Worm (Caenorhabditis elegans) whole organism, young adult: ENCODE data around the gene C53B7.6.

Experiments
- B0336.3 ChIP-seq: fragments of 200-800 bp; sonication (Bioruptor generic); IDR thresholded peaks from 2 replicates; pipeline ENCODE4 v1.3.6; 2022; ENCODE audit warnings: missing genetic modification characterization, missing compliant biosample characterization
- F57C9.4 ChIP-seq: sonication (generic microtip); optimal IDR thresholded peaks from 2 replicates; lab custom pipeline; 2017; ENCODE audit warnings: mild to moderate bottlenecking, missing genetic modification characterization, missing compliant biosample characterization
- aptf-3 ChIP-seq: fragments of 200-800 bp; sonication (Bioruptor generic); IDR thresholded peaks from 2 replicates; pipeline ENCODE4 v1.3.6; 2022; ENCODE audit warnings: missing genetic modification characterization, missing compliant biosample characterization
- efl-1 ChIP-seq: fragments of 150-350 bp; optimal IDR thresholded peaks from 2 replicates; lab custom pipeline; 2014; ENCODE audit warnings: missing biosample characterization, missing genetic modification reagents, missing genetic modification characterization
- rec-8 ChIP-seq, 2 experiments: sonication (generic microtip); optimal IDR thresholded peaks; 2 replicates each; lab custom pipeline; 2016; ENCODE audit warnings: mild to moderate bottlenecking in 2 of 2, missing genetic modification characterization in 2 of 2, missing genetic modification reagents in 2 of 2, missing genotype in 2 of 2, missing biosample characterization in 1 of 2, missing compliant biosample characterization in 1 of 2, moderate library complexity in 1 of 2
- snpc-4 ChIP-seq, 5 experiments: fragments of 150-350 bp in 1 of 5; sonication (generic microtip) in 4 of 5; optimal IDR thresholded peaks; 2 replicates each; lab custom pipeline; 2014 to 2018; ENCODE audit warnings: missing genetic modification characterization in 5 of 5, missing biosample characterization in 3 of 5, antibody characterized with exemption in 2 of 5, mild to moderate bottlenecking in 2 of 5, missing compliant biosample characterization in 2 of 5, missing genotype in 2 of 5, moderate library complexity in 2 of 5, missing genetic modification reagents in 1 of 5
- sptf-2 ChIP-seq: fragments of 200-800 bp; sonication (Bioruptor generic); optimal IDR thresholded peaks from 2 replicates; lab custom pipeline; 2018; ENCODE audit warnings: mild to moderate bottlenecking, missing genetic modification characterization, missing compliant biosample characterization
- ztf-28 ChIP-seq: fragments of 200-800 bp; sonication (Bioruptor generic); IDR thresholded peaks from 2 replicates; pipeline ENCODE4 v1.3.6; 2022; ENCODE audit warnings: missing genetic modification reagents, missing genetic modification characterization, missing compliant biosample characterization
- ztf-3 ChIP-seq: fragments of 200-800 bp; sonication (Bioruptor generic); optimal IDR thresholded peaks from 2 replicates; lab custom pipeline; 2018; ENCODE audit warnings: mild to moderate bottlenecking, missing genetic modification characterization, missing compliant biosample characterization

DNA sequence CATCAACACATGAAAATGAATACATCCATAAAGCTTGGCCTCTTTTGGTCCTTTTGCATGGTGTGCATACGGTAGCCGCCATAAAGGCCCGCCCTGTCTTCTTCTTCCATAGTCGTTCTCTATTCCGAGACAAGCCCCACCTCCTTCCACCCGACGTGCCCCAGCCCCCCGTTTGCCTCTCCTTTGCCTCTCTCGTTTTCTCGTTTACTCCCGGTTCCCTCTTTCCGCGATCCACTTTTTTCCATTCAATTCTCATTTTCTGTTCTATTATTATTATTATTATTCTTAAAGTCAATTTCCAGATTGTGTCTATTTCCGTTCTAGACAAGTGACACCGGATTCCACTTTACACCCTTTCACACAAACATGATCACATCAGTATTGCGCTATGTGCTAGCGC lies 20.8 kb upstream of the C53B7.6 start, which contains the start of gene unc-6:
- TF ChIP-seq efl-1 (no peak), rec-8 (tag; optimal IDR thresholded peaks at IDR 0.05; lab: Kevin White, UChicago) (no peak), sptf-2 (GFP tag; lab: Kevin White, UChicago) (no peak), ztf-28 (GFP tag; lab: Robert Waterston, UW) (no peak), F57C9.4 (tag; lab: Kevin White, UChicago) (no peak), snpc-4 (GFP tag; optimal IDR thresholded peaks at IDR 0.05; lab: Kevin White, UChicago) (no peak), snpc-4 (tag; optimal IDR thresholded peaks at IDR 0.05; lab: Kevin White, UChicago) (no peak), ztf-3 (no peak), B0336.3 (GFP tag; lab: Robert Waterston, UW) (no peak), aptf-3 (no peak)
